Worm (Caenorhabditis elegans) whole organism, L4/young adult: ENCODE data around the gene F38B7.10.

Experiments
- W03F9.2 ChIP-seq: fragments of 150-350 bp; optimal IDR thresholded peaks from 2 replicates; lab custom pipeline; 2014; ENCODE audit warnings: missing biosample characterization, missing genetic modification characterization
- dao-5 ChIP-seq: sonication (generic microtip); optimal IDR thresholded peaks from 2 replicates; lab custom pipeline; 2016; ENCODE audit warnings: missing genotype, missing genetic modification characterization, moderate library complexity, missing compliant biosample characterization
- him-1 ChIP-seq: sonication (generic microtip); optimal IDR thresholded peaks from 2 replicates; lab custom pipeline; 2016; ENCODE audit warnings: missing genotype, missing genetic modification reagents, missing genetic modification characterization, missing compliant biosample characterization

ce11 chrV:11583212-11583611, 37.9 kb downstream of the F38B7.10 start, which contains the start of gene srx-88:
- TF ChIP-seq dao-5 (tag; lab: Kevin White, UChicago): no peak
- no peak for TF ChIP-seq him-1
- TF ChIP-seq W03F9.2 (tag; lab: Kevin White, UChicago): no peak
